Worm (Caenorhabditis elegans) whole organism, dauer: ENCODE data around the gene str-246.

ENCODE experiments used
- unc-62 ChIP-seq: sonication (generic microtip); optimal IDR thresholded peaks from 2 replicates; lab custom pipeline; 2017; ENCODE audit warnings: missing biosample characterization, missing genetic modification reagents, missing genetic modification characterization

The str-246 gene

ce11 chrIII:11066691-11067090, 10.8 kb upstream of the str-246 start:
- no peak for TF ChIP-seq unc-62 (GFP tag; lab: Kevin White, UChicago)

- no peak for TF ChIP-seq unc-62 (GFP tag; lab: Kevin White, UChicago)
Measured at ce11 chrIII:11068553-11068952, 9.0 kb upstream of the str-246 start, which contains the start of gene W09D6.1. TSS of gene W09D6.1 (plus strand) at chrIII:11068853.

- no peak for TF ChIP-seq unc-62 (GFP tag; lab: Kevin White, UChicago)
Measured at ce11 chrIII:11069265-11069664, 8.2 kb upstream of the str-246 start.

- no peak for TF ChIP-seq unc-62 (GFP tag; lab: Kevin White, UChicago)
Measured at ce11 chrIII:11070210-11070609, 7.3 kb upstream of the str-246 start.

- no peak for TF ChIP-seq unc-62 (GFP tag; lab: Kevin White, UChicago)
Measured at ce11 chrIII:11074214-11074613, 3.3 kb upstream of the str-246 start, which contains the start of gene str-261. TSS of gene str-261 (plus strand) at chrIII:11074514.

ce11 chrIII:11076743-11077142, 761 bp upstream of the str-246 start:
- TF ChIP-seq unc-62 (GFP tag; lab: Kevin White, UChicago): no peak

- TF ChIP-seq unc-62 (GFP tag; lab: Kevin White, UChicago): no peak
Measured at ce11 chrIII:11079445-11079844, 1.9 kb downstream of the str-246 start, which contains the start of gene W09D6.4. TSS of gene W09D6.4 (plus strand) at chrIII:11079745.

ce11 chrIII:11082604-11083003, 5.1 kb downstream of the str-246 start:
- no peak for TF ChIP-seq unc-62 (GFP tag; lab: Kevin White, UChicago)

ce11 chrIII:11083993-11084392, 6.5 kb downstream of the str-246 start:
- TF ChIP-seq unc-62 (GFP tag; lab: Kevin White, UChicago): no peak

ce11 chrIII:11087442-11087841, 9.9 kb downstream of the str-246 start:
- TF ChIP-seq unc-62 (GFP tag; lab: Kevin White, UChicago): no peak

- no peak for TF ChIP-seq unc-62 (GFP tag; lab: Kevin White, UChicago)
Measured at ce11 chrIII:11088187-11088586, 10.7 kb downstream of the str-246 start, which contains the start of gene W09D6.5. TSS of gene W09D6.5 (plus strand) at chrIII:11088487.

ce11 chrIII:11090112-11090648, 12.7 kb downstream of the str-246 start:
- TF ChIP-seq unc-62 (GFP tag; lab: Kevin White, UChicago): no peak

- no peak for TF ChIP-seq unc-62 (GFP tag; lab: Kevin White, UChicago)
Measured at ce11 chrIII:11090870-11091386, 13.4 kb downstream of the str-246 start.

- TF ChIP-seq unc-62 (GFP tag; lab: Kevin White, UChicago): no peak
Measured at ce11 chrIII:11091651-11092278, 14.3 kb downstream of the str-246 start.

- TF ChIP-seq unc-62 (GFP tag; lab: Kevin White, UChicago): no peak
Measured at ce11 chrIII:11093489-11093888, 16.0 kb downstream of the str-246 start.

- TF ChIP-seq unc-62 (GFP tag; lab: Kevin White, UChicago): no peak
Measured at ce11 chrIII:11095687-11096086, 18.2 kb downstream of the str-246 start.

ce11 chrIII:11099864-11100263, 22.4 kb downstream of the str-246 start, which contains the start of gene hmt-1:
TSS of gene hmt-1 (minus strand) at chrIII:11099964.
- TF ChIP-seq unc-62 (GFP tag; lab: Kevin White, UChicago): no peak
